Worm (Caenorhabditis elegans) whole organism, midembryonic: ENCODE results near the gene srh-47.

Experiments used
- T22C8.4 ChIP-seq: fragments of 200-800 bp; sonication (Bioruptor generic); IDR thresholded peaks from 2 replicates; pipeline ENCODE4 v1.3.6; 2022; ENCODE audit warnings: missing genetic modification characterization, missing compliant biosample characterization
- cog-1 ChIP-seq: sonication (generic microtip); optimal IDR thresholded peaks from 2 replicates; lab custom pipeline; 2016; ENCODE audit warnings: missing genetic modification characterization, missing compliant biosample characterization
- flt-1 ChIP-seq: fragments of 200-800 bp; sonication (Bioruptor generic); IDR thresholded peaks from 2 replicates; pipeline ENCODE4 v1.3.6; 2022; ENCODE audit warnings: missing genetic modification characterization, missing compliant biosample characterization
- ref-1 ChIP-seq: fragments of 200-800 bp; sonication (Bioruptor generic); conservative IDR thresholded peaks from 2 replicates; pipeline ENCODE4 v1.3.6; 2022; ENCODE audit warnings: missing genetic modification reagents, missing genetic modification characterization, missing compliant biosample characterization
- tab-1 ChIP-seq: fragments of 200-800 bp; sonication (Bioruptor generic); IDR thresholded peaks from 2 replicates; pipeline ENCODE4 v1.3.6; 2022; ENCODE audit warnings: missing genetic modification characterization, missing compliant biosample characterization
- ztf-23 ChIP-seq: fragments of 200-800 bp; sonication (Bioruptor generic); IDR thresholded peaks from 2 replicates; pipeline ENCODE4 v1.3.6; 2022; ENCODE audit warnings: missing genetic modification reagents, missing genetic modification characterization, missing compliant biosample characterization

- TF ChIP-seq T22C8.4 (GFP tag; lab: Robert Waterston, UW), result 0 out of 2 replicates have a peak, but pooled peaks have one; percentile 25
- peak; percentile 55; the same call in 1 of the 2 replicates for TF ChIP-seq flt-1
- no peak for TF ChIP-seq ref-1 (GFP tag; lab: Robert Waterston, UW)
- peak; percentile 63; the same call in 1 of the 2 replicates for TF ChIP-seq ztf-23 (GFP tag; lab: Robert Waterston, UW)
- TF ChIP-seq tab-1 (GFP tag; lab: Robert Waterston, UW), result no peak
- TF ChIP-seq cog-1 (tag; lab: Kevin White, UChicago), result no peak
These were observed 26.5 kb upstream of the srh-47 start, which contains the start of gene tmed-10 for ce11 chrV:11326914-11327367.
